Fruit fly (Drosophila melanogaster) whole organism, wandering third instar larva: ENCODE data around the gene Prp5.

Experiments
- CG32264 ChIP-seq: fragments of 200-800 bp; sonication (Bioruptor generic); optimal IDR thresholded peaks from 2 replicates; lab custom pipeline; 2016; ENCODE audit warnings: missing biosample characterization, missing genetic modification characterization
- CrebA ChIP-seq: fragments of 200-800 bp; sonication (Bioruptor generic); optimal IDR thresholded peaks from 2 replicates; lab custom pipeline; 2016; ENCODE audit warnings: missing biosample characterization, mild to moderate bottlenecking, missing genetic modification characterization, borderline replicate concordance
- Dif ChIP-seq: fragments of 200-275, 200-300 bp; sonication (Bioruptor generic); optimal IDR thresholded peaks from 2 replicates; lab custom pipeline; 2018; ENCODE audit warnings: missing biosample characterization, missing genetic modification characterization; ENCODE audit not compliant: partially characterized antibody
- GATAd ChIP-seq: sonication (Bioruptor generic); optimal IDR thresholded peaks from 2 replicates; lab custom pipeline; 2016; ENCODE audit warnings: missing biosample characterization, missing genetic modification characterization
- HLH106 ChIP-seq: fragments of 200-800 bp; optimal IDR thresholded peaks from 3 replicates; lab custom pipeline; 2019; ENCODE audit warnings: missing biosample characterization, mild to moderate bottlenecking, missing genetic modification characterization, moderate library complexity
- Hnf4 ChIP-seq: fragments of 200-800 bp; sonication (Bioruptor generic); optimal IDR thresholded peaks from 2 replicates; lab custom pipeline; 2016; ENCODE audit warnings: missing biosample characterization, mild to moderate bottlenecking, missing genetic modification characterization
- Hr83 ChIP-seq: fragments of 200-300 bp; sonication (Bioruptor generic); optimal IDR thresholded peaks from 2 replicates; lab custom pipeline; 2016; ENCODE audit warnings: missing biosample characterization, mild to moderate bottlenecking, missing genetic modification characterization, moderate library complexity; ENCODE audit not compliant: poor library complexity, severe bottlenecking
- Jra ChIP-seq: sonication (Bioruptor generic); optimal IDR thresholded peaks from 2 replicates; lab custom pipeline; 2016; ENCODE audit warnings: missing biosample characterization, missing genetic modification characterization
- Mio ChIP-seq: sonication (Bioruptor generic); optimal IDR thresholded peaks from 2 replicates; lab custom pipeline; 2016; ENCODE audit warnings: missing biosample characterization, missing genetic modification characterization
- Myc ChIP-seq: fragments of >200 bp; optimal IDR thresholded peaks from 2 replicates; lab custom pipeline; 2017
- N ChIP-seq: fragments of >200 bp; optimal IDR thresholded peaks from 2 replicates; lab custom pipeline; 2018; ENCODE audit warnings: missing biosample characterization, missing external identifiers, missing genetic modification characterization
- OdsH ChIP-seq: fragments of 200-800 bp; sonication (Bioruptor generic); optimal IDR thresholded peaks from 2 replicates; lab custom pipeline; 2016; ENCODE audit warnings: missing biosample characterization, mild to moderate bottlenecking, missing genetic modification characterization
- Rel ChIP-seq, 2 experiments: fragments of 200-800 bp; sonication (Bioruptor generic) in 1 of 2; optimal IDR thresholded peaks; 2 replicates in 1 of 2; 3 replicates in 1 of 2; lab custom pipeline; 2016 to 2019; ENCODE audit warnings: mild to moderate bottlenecking in 2 of 2, missing biosample characterization in 2 of 2, missing genetic modification characterization in 2 of 2, moderate library complexity in 1 of 2
- Sp1 ChIP-seq: fragments of 200-800 bp; sonication (Bioruptor generic); optimal IDR thresholded peaks from 3 replicates; lab custom pipeline; 2019; ENCODE audit warnings: missing biosample characterization, mild to moderate bottlenecking, missing genetic modification characterization, moderate library complexity
- Vsx2 ChIP-seq: fragments of 200-300, 225-300 bp; sonication (Bioruptor generic); optimal IDR thresholded peaks from 2 replicates; lab custom pipeline; 2018; ENCODE audit warnings: missing biosample characterization, missing genetic modification characterization; ENCODE audit not compliant: partially characterized antibody
- br ChIP-seq: fragments of 200-800 bp; sonication (Bioruptor generic); optimal IDR thresholded peaks from 2 replicates; lab custom pipeline; 2016; ENCODE audit warnings: missing biosample characterization, missing genetic modification characterization
- brk ChIP-seq: fragments of 200-800 bp; sonication (Bioruptor generic); optimal IDR thresholded peaks from 2 replicates; lab custom pipeline; 2016; ENCODE audit warnings: missing biosample characterization, mild to moderate bottlenecking, missing genetic modification characterization
- dsf ChIP-seq: sonication (Bioruptor generic); optimal IDR thresholded peaks from 2 replicates; lab custom pipeline; 2016; ENCODE audit warnings: missing biosample characterization, missing genetic modification characterization, borderline replicate concordance
- foxo ChIP-seq, 2 experiments: fragments of 200-800 bp; sonication (Bioruptor generic); optimal IDR thresholded peaks; 2 replicates in 1 of 2; 3 replicates in 1 of 2; lab custom pipeline; 2016 to 2017; ENCODE audit warnings: missing biosample characterization in 2 of 2, missing genetic modification characterization in 2 of 2
- fru ChIP-seq: fragments of 200-800 bp; sonication (Bioruptor generic); optimal IDR thresholded peaks from 3 replicates; lab custom pipeline; 2016; ENCODE audit warnings: missing biosample characterization, mild to moderate bottlenecking, missing genetic modification characterization
- h ChIP-seq: fragments of 200-800 bp; sonication (Bioruptor generic); optimal IDR thresholded peaks from 3 replicates; lab custom pipeline; 2016; ENCODE audit warnings: missing biosample characterization, mild to moderate bottlenecking, missing genetic modification characterization
- jim ChIP-seq: fragments of 175-275, 200-325 bp; sonication (Bioruptor generic); optimal IDR thresholded peaks from 2 replicates; lab custom pipeline; 2016; ENCODE audit warnings: missing biosample characterization, mild to moderate bottlenecking, missing genetic modification characterization
- lola ChIP-seq: fragments of >200 bp; optimal IDR thresholded peaks from 2 replicates; lab custom pipeline; 2017; ENCODE audit warnings: missing biosample characterization, missing genetic modification characterization
- pan ChIP-seq: fragments of >200 bp; optimal IDR thresholded peaks from 2 replicates; lab custom pipeline; 2017
- sage ChIP-seq: fragments of 200-800 bp; sonication (Bioruptor generic); optimal IDR thresholded peaks from 2 replicates; lab custom pipeline; 2016; ENCODE audit warnings: missing biosample characterization, mild to moderate bottlenecking, missing genetic modification characterization
- tai ChIP-seq: sonication (Bioruptor generic); optimal IDR thresholded peaks from 2 replicates; lab custom pipeline; 2016; ENCODE audit warnings: missing biosample characterization, missing genetic modification characterization
- usp ChIP-seq: fragments of >200 bp; optimal IDR thresholded peaks from 2 replicates; lab custom pipeline; 2017; ENCODE audit warnings: missing biosample characterization, missing genetic modification characterization
- woc ChIP-seq: sonication (Bioruptor generic); optimal IDR thresholded peaks from 2 replicates; lab custom pipeline; 2016; ENCODE audit warnings: missing biosample characterization, mild to moderate bottlenecking, missing genetic modification characterization

Gene Prp5

DNA sequence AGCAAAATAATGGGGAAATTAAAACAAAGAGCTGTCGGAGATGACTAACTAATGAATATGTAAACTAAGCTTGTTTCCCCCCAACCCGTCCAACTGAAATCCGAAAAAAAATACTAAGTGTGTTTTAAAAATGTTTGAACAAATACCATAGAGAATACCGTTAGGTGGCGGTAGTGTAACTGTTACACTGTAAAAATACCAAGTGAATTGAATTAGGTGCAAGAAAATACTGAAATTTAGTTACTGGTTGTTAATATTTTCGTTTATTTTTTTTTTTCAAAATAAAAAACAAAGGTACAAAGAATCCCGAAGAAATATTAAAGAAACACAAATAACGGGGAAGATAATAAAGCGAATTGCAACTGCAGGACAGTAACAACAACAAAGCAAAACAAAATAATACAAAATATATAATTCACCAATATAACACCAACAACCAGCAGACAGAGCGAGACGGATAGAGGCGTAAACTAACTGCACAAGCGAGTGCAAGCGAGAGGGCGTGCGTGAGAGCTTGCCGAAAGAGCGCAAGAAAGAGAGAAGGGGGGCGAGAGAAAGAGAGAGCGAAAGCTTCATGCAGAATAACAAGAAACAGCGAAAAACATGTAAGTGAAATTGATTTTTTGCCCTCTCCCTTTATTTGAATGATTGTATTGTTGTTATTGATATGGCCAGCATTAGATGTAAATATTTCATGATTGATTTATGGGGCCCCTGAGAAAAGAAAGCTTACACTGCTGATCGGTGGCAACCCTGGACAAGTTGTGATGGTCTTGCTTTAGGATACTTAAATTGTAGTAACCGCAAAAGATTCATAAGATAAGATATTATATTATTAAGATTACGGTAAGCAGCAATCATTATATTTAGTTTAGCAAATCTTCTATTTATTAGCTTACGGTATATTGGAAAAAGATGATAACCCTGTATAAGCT is 38.7 kb upstream of the Prp5 start (continued):
- TF ChIP-seq Vsx2 (GFP tag; lab: Kevin White, UChicago) (peak; percentile 58), fru (GFP tag; lab: Kevin White, UChicago) (no peak)
- TF ChIP-seq, all 38 proteins: peak for 13

DNA sequence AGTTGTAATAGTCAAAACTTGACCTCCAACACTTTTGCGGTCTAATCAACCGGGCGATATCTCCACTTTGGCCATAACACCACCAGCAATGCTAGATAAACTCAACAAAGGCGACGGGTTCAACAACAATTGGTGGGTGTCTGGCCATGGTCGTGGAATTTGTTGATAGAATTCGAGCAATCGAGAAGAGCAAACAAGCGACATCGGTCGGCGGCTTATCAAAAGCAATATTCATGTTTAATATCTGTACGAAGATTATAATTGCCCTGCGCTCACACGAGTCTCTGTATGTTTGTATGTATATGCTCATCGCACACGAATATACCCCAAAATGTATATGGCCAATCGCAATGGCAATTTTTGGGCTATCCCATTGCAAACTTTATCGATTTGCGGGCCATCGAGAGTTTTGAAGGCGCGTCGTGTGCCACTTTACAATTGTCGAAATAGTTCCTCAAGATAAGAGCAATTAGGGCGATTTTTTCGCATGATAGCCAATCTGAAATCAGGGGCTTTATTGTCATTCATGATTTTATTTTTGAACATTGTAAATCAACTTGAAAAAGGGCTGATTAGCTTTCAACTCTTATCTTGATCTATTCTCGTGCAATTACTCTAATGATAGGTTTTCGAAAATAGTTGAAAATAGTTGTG is 37.4 kb upstream of the Prp5 start:
- TF ChIP-seq Rel (GFP tag; optimal IDR thresholded peaks at IDR 0.05; lab: Kevin White, UChicago) (no peak), Rel (tag; optimal IDR thresholded peaks at IDR 0.05; lab: Kevin White, UChicago) (peak; percentile 6), br (GFP tag; lab: Kevin White, UChicago) (no peak), brk (GFP tag; lab: Kevin White, UChicago) (no peak), Myc (lab: Kevin White, UChicago) (no peak)
- TF ChIP-seq, all 38 proteins: peak for 1

DNA sequence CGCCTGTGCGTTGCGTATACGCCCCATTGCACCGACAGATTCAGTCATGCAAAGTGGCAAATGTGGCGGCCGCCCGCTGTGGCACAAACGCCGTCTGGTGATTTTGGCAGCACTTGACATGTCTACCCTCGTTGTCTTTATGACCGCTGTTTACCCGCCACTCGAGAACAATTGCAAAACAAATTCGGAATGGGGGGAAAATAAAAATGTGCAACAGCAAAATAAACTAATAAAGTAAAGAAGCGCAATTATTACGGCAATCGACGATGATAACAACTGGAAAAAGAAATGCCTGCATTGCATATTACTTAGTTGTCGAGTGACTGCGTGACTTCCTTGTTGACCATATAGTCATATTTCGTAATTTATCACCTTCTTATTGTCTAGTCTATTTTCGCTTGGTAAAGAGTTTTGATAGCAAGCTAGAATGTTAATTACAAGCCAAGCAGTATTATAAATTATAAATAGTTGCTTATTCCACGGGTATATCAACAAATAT is 36.5 kb upstream of the Prp5 start:
- TF ChIP-seq tai (no peak), GATAd (GFP tag; lab: Kevin White, UChicago) (no peak), lola (GFP tag; lab: Kevin White, UChicago) (no peak), woc (no peak), Hnf4 (GFP tag; lab: Kevin White, UChicago) (no peak), Vsx2 (GFP tag; lab: Kevin White, UChicago) (no peak), brk (GFP tag; lab: Kevin White, UChicago) (no peak), Jra (GFP tag; lab: Kevin White, UChicago) (no peak), Sp1 (GFP tag; lab: Kevin White, UChicago) (no peak), Dif (no peak), OdsH (GFP tag; lab: Kevin White, UChicago) (no peak), Hr83 (GFP tag; lab: Kevin White, UChicago) (no peak), pan (lab: Kevin White, UChicago) (no peak)

DNA sequence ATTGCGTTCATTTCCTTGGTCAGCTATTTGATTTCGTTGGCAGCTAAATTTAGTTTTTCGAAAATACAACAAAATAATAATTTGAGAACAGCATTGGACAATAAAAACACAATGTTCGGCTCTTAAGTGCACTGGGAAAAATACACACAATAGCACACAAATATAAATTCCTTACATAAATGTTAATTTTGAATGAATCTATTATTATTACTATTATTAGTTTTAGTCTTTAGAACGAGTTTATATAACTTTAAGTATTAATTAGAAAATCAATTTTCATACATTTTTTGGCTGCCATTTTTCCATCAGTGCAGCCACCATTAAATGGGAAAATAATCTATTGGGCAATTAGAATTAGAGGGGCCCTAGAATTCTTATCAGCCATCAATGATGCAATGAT is 35.1 kb upstream of the Prp5 start:
- no peak for TF ChIP-seq lola (GFP tag; lab: Kevin White, UChicago)
- TF ChIP-seq pan (lab: Kevin White, UChicago) = no peak
- TF ChIP-seq Dif = no peak
- TF ChIP-seq jim (GFP tag; lab: Kevin White, UChicago) = no peak
- no peak for TF ChIP-seq GATAd (GFP tag; lab: Kevin White, UChicago)
- no peak for TF ChIP-seq Vsx2 (GFP tag; lab: Kevin White, UChicago)
- TF ChIP-seq h (GFP tag; lab: Kevin White, UChicago) = no peak
- TF ChIP-seq brk (GFP tag; lab: Kevin White, UChicago) = no peak
- TF ChIP-seq CrebA (GFP tag; lab: Kevin White, UChicago) = no peak
- TF ChIP-seq Hr83 (GFP tag; lab: Kevin White, UChicago) = no peak
- TF ChIP-seq Mio (GFP tag; lab: Kevin White, UChicago) = no peak
- TF ChIP-seq fru (GFP tag; lab: Kevin White, UChicago) = no peak
- no peak for TF ChIP-seq foxo (GFP tag; optimal IDR thresholded peaks at IDR 0.05; lab: Kevin White, UChicago)
- TF ChIP-seq HLH106 (tag; lab: Kevin White, UChicago) = no peak
- TF ChIP-seq CG32264 (GFP tag; lab: Kevin White, UChicago) = no peak
- no peak for TF ChIP-seq Jra (GFP tag; lab: Kevin White, UChicago)
- no peak for TF ChIP-seq sage (GFP tag; lab: Kevin White, UChicago)
- TF ChIP-seq dsf (GFP tag; lab: Kevin White, UChicago) = no peak
- TF ChIP-seq usp (GFP tag; lab: Kevin White, UChicago) = no peak
- TF ChIP-seq N (GFP tag; lab: Kevin White, UChicago) = no peak
